Worm (Caenorhabditis elegans) whole organism, L2 larva: Measurements from ENCODE around the gene C04E6.4.

Experiments
- nhr-11 ChIP-seq: fragments of 150-350 bp; optimal IDR thresholded peaks from 2 replicates; lab custom pipeline; 2014; ENCODE audit warnings: missing biosample characterization, missing genetic modification characterization
- nhr-237 ChIP-seq: fragments of 150-350 bp; optimal IDR thresholded peaks from 2 replicates; lab custom pipeline; 2014; ENCODE audit warnings: missing biosample characterization, missing genetic modification characterization
- unc-62 ChIP-seq: fragments of 150-350 bp; optimal IDR thresholded peaks from 2 replicates; lab custom pipeline; 2014; ENCODE audit warnings: missing biosample characterization, missing genetic modification reagents, missing genetic modification characterization

ce11 chrV:5899940-5900339 lies 7.2 kb upstream of the C04E6.4 start, which contains the start of gene srd-16:
- TF ChIP-seq nhr-237 (no peak), unc-62 (GFP tag; lab: Kevin White, UChicago) (no peak), nhr-11 (tag; lab: Kevin White, UChicago) (no peak)
